Worm (Caenorhabditis elegans) whole organism, L3 larva: ENCODE data around the gene srh-231.

Source experiments
- R02D3.7 ChIP-seq: fragments of 150-350 bp; optimal IDR thresholded peaks from 2 replicates; lab custom pipeline; 2014; ENCODE audit warnings: missing biosample characterization, missing genetic modification characterization
- ZK546.5 ChIP-seq: sonication (generic microtip); optimal IDR thresholded peaks from 2 replicates; lab custom pipeline; 2017; ENCODE audit warnings: missing biosample characterization, missing genetic modification characterization
- aly-2 ChIP-seq: fragments of 150-350 bp; optimal IDR thresholded peaks from 2 replicates; lab custom pipeline; 2014; ENCODE audit warnings: missing biosample characterization, missing genetic modification characterization
- ama-1 ChIP-seq: fragments of 150-350 bp; optimal IDR thresholded peaks from 2 replicates; lab custom pipeline; 2018
- ceh-16 ChIP-seq: sonication (generic microtip); optimal IDR thresholded peaks from 2 replicates; lab custom pipeline; 2017; ENCODE audit warnings: missing biosample characterization, missing genetic modification characterization
- ceh-9 ChIP-seq: sonication (generic microtip); optimal IDR thresholded peaks from 2 replicates; lab custom pipeline; 2018; ENCODE audit warnings: missing biosample characterization, missing genetic modification characterization
- daf-12 ChIP-seq: fragments of 150-350 bp; optimal IDR thresholded peaks from 2 replicates; lab custom pipeline; 2014; ENCODE audit warnings: missing biosample characterization, missing genetic modification reagents, missing genetic modification characterization
- egl-27 ChIP-seq: sonication (generic microtip); optimal IDR thresholded peaks from 4 replicates; lab custom pipeline; 2017; ENCODE audit warnings: missing biosample characterization, missing genetic modification reagents, missing genetic modification characterization
- egl-5 ChIP-seq: fragments of 150-350 bp; optimal IDR thresholded peaks from 2 replicates; lab custom pipeline; 2017; ENCODE audit warnings: missing biosample characterization, missing genetic modification reagents, missing genetic modification characterization, inconsistent platforms
- elt-1 ChIP-seq: fragments of 150-350 bp; optimal IDR thresholded peaks from 2 replicates; lab custom pipeline; 2014; ENCODE audit warnings: missing biosample characterization, missing genetic modification characterization
- elt-2 ChIP-seq: sonication (generic microtip); optimal IDR thresholded peaks from 2 replicates; lab custom pipeline; 2016; ENCODE audit warnings: missing genetic modification reagents, mild to moderate bottlenecking, missing genetic modification characterization, missing compliant biosample characterization
- fkh-2 ChIP-seq: fragments of 150-350 bp; optimal IDR thresholded peaks from 2 replicates; lab custom pipeline; 2014; ENCODE audit warnings: missing biosample characterization, missing genetic modification reagents, missing genetic modification characterization
- hmg-11 ChIP-seq: sonication (generic microtip); optimal IDR thresholded peaks from 2 replicates; lab custom pipeline; 2016; ENCODE audit warnings: missing genetic modification characterization, missing compliant biosample characterization
- jun-1 ChIP-seq: fragments of 150-350 bp; optimal IDR thresholded peaks from 2 replicates; lab custom pipeline; 2014; ENCODE audit warnings: missing biosample characterization, missing genetic modification reagents, missing genetic modification characterization
- lin-39 ChIP-seq: fragments of 150-350 bp; optimal IDR thresholded peaks from 2 replicates; lab custom pipeline; 2018; ENCODE audit warnings: missing biosample characterization, missing genetic modification reagents, missing genetic modification characterization
- lsy-12 ChIP-seq: sonication (generic microtip); optimal IDR thresholded peaks from 2 replicates; lab custom pipeline; 2016; ENCODE audit warnings: mild to moderate bottlenecking, missing genetic modification characterization, missing compliant biosample characterization
- nfya-1 ChIP-seq: sonication (generic microtip); optimal IDR thresholded peaks from 2 replicates; lab custom pipeline; 2017; ENCODE audit warnings: missing genetic modification characterization, mild to moderate bottlenecking, missing compliant biosample characterization, antibody characterized with exemption, moderate library complexity; ENCODE audit not compliant: insufficient read depth
- nhr-11 ChIP-seq: fragments of 150-350 bp; optimal IDR thresholded peaks from 2 replicates; lab custom pipeline; 2014; ENCODE audit warnings: missing biosample characterization, missing genetic modification characterization
- nhr-12 ChIP-seq: fragments of 150-350 bp; optimal IDR thresholded peaks from 2 replicates; lab custom pipeline; 2014; ENCODE audit warnings: missing biosample characterization, missing genetic modification characterization
- nhr-23 ChIP-seq: fragments of 150-350 bp; optimal IDR thresholded peaks from 2 replicates; lab custom pipeline; 2014; ENCODE audit warnings: missing biosample characterization, missing genetic modification reagents, missing genetic modification characterization
- nhr-237 ChIP-seq: fragments of 150-350 bp; optimal IDR thresholded peaks from 2 replicates; lab custom pipeline; 2014; ENCODE audit warnings: missing biosample characterization, missing genetic modification characterization
- nhr-43 ChIP-seq: sonication (generic microtip); optimal IDR thresholded peaks from 2 replicates; lab custom pipeline; 2016; ENCODE audit warnings: mild to moderate bottlenecking, missing genetic modification characterization, missing compliant biosample characterization; ENCODE audit not compliant: poor library complexity, severe bottlenecking
- nhr-67 ChIP-seq: fragments of 150-350 bp; optimal IDR thresholded peaks from 2 replicates; lab custom pipeline; 2014; ENCODE audit warnings: missing biosample characterization, missing genetic modification characterization
- nhr-76 ChIP-seq: fragments of 150-350 bp; sonication (generic microtip); optimal IDR thresholded peaks from 5 replicates; lab custom pipeline; 2014; ENCODE audit warnings: missing biosample characterization, missing genetic modification characterization
- nhr-77 ChIP-seq: fragments of 150-350 bp; optimal IDR thresholded peaks from 2 replicates; lab custom pipeline; 2014; ENCODE audit warnings: missing biosample characterization, missing genetic modification characterization
- pha-4 ChIP-seq: fragments of 150-350 bp; optimal IDR thresholded peaks from 2 replicates; lab custom pipeline; 2014; ENCODE audit warnings: missing biosample characterization, missing genetic modification reagents, missing genetic modification characterization
- pqm-1 ChIP-seq: fragments of 150-350 bp; optimal IDR thresholded peaks from 2 replicates; lab custom pipeline; 2017; ENCODE audit warnings: missing biosample characterization, missing genetic modification characterization, inconsistent platforms
- skn-1 ChIP-seq: fragments of 150-350 bp; optimal IDR thresholded peaks from 2 replicates; lab custom pipeline; 2014; ENCODE audit warnings: missing biosample characterization, missing genetic modification characterization
- snpc-4 ChIP-seq: fragments of 150-350 bp; optimal IDR thresholded peaks from 2 replicates; lab custom pipeline; 2014; ENCODE audit warnings: missing biosample characterization, missing genetic modification characterization
- tbx-2 ChIP-seq: sonication (generic microtip); optimal IDR thresholded peaks from 2 replicates; lab custom pipeline; 2016; ENCODE audit warnings: mild to moderate bottlenecking, missing genetic modification characterization, missing compliant biosample characterization
- unc-39 ChIP-seq: sonication (generic microtip); optimal IDR thresholded peaks from 4 replicates; lab custom pipeline; 2017; ENCODE audit warnings: missing biosample characterization, missing genetic modification characterization
- unc-62 ChIP-seq: fragments of 150-350 bp; sonication (generic microtip); optimal IDR thresholded peaks from 4 replicates; lab custom pipeline; 2014; ENCODE audit warnings: missing biosample characterization, missing genetic modification reagents, missing genetic modification characterization
- zag-1 ChIP-seq: fragments of 150-350 bp; optimal IDR thresholded peaks from 2 replicates; lab custom pipeline; 2014; ENCODE audit warnings: missing biosample characterization, missing genetic modification characterization
- ztf-11 ChIP-seq: fragments of 150-350 bp; optimal IDR thresholded peaks from 2 replicates; lab custom pipeline; 2014; ENCODE audit warnings: missing biosample characterization, missing genetic modification characterization

The srh-231 gene

ce11 chrV:7391933-7392332 lies 39.9 kb upstream of the srh-231 start, which contains the start of gene fbxa-105:
Gene fbxa-105, minus strand, starts transcription at chrV:7392029.
- TF ChIP-seq egl-27 (tag; lab: Kevin White, UChicago), result no peak
- peak; percentile 48 for TF ChIP-seq pha-4 (tag; lab: Kevin White, UChicago)
- peak; percentile 60 for TF ChIP-seq elt-2 (tag; lab: Kevin White, UChicago)
- TF ChIP-seq pqm-1 (tag; lab: Kevin White, UChicago), result peak; percentile 9

- TF ChIP-seq ZK546.5 (tag; lab: Kevin White, UChicago) (no peak), nfya-1 (tag; lab: Kevin White, UChicago) (no peak), ama-1 (no peak), skn-1 (tag; lab: Kevin White, UChicago) (no peak), unc-62 (GFP tag; lab: Kevin White, UChicago) (no peak), daf-12 (tag; lab: Kevin White, UChicago) (no peak), ceh-9 (tag; lab: Kevin White, UChicago) (no peak), fkh-2 (tag; lab: Kevin White, UChicago) (no peak), tbx-2 (tag; lab: Kevin White, UChicago) (no peak), nhr-11 (tag; lab: Kevin White, UChicago) (no peak), nhr-67 (no peak), jun-1 (tag; lab: Kevin White, UChicago) (no peak), ztf-11 (tag; lab: Kevin White, UChicago) (no peak), zag-1 (tag; lab: Kevin White, UChicago) (no peak), nhr-77 (tag; lab: Kevin White, UChicago) (no peak), nhr-23 (no peak)
Observed at ce11 chrV:7389771-7390170, 37.7 kb upstream of the srh-231 start, which contains the start of gene C02H6.1. Gene C02H6.1, minus strand, starts transcription at chrV:7389871.

ce11 chrV:7387755-7388154 lies 35.7 kb upstream of the srh-231 start, which contains the start of gene C02H6.3:
Gene C02H6.3, minus strand, starts transcription at chrV:7387855.
- TF ChIP-seq nfya-1 (tag; lab: Kevin White, UChicago), result no peak
- TF ChIP-seq pqm-1 (tag; lab: Kevin White, UChicago), result no peak
- TF ChIP-seq, all 47 proteins: peak for 0

ce11 chrV:7386052-7386573 lies 34.1 kb upstream of the srh-231 start, which contains the start of gene srp-6:
Gene srp-6, minus strand, starts transcription at chrV:7386102.
- TF ChIP-seq pha-4 (tag; lab: Kevin White, UChicago), result peak; percentile 1
- TF ChIP-seq egl-5, result no peak

ce11 chrV:7381008-7381407 lies 29.0 kb upstream of the srh-231 start, which contains the start of gene C03G6.17:
Gene C03G6.17, minus strand, starts transcription at chrV:7381108.
- TF ChIP-seq unc-39 (tag; lab: Kevin White, UChicago) (no peak), lsy-12 (tag; lab: Kevin White, UChicago) (no peak), lin-39 (tag; lab: Kevin White, UChicago) (no peak), R02D3.7 (tag; lab: Kevin White, UChicago) (no peak), nhr-77 (tag; lab: Kevin White, UChicago) (no peak), daf-12 (tag; lab: Kevin White, UChicago) (no peak), tbx-2 (tag; lab: Kevin White, UChicago) (no peak), snpc-4 (tag; lab: Kevin White, UChicago) (no peak), elt-1 (no peak), egl-27 (tag; lab: Kevin White, UChicago) (no peak), nhr-43 (tag; lab: Kevin White, UChicago) (no peak), nhr-76 (tag; lab: Kevin White, UChicago) (no peak), nhr-23 (no peak), nfya-1 (tag; lab: Kevin White, UChicago) (no peak), skn-1 (tag; lab: Kevin White, UChicago) (no peak), hmg-11 (tag; lab: Kevin White, UChicago) (no peak)

ce11 chrV:7379384-7379783 lies 27.3 kb upstream of the srh-231 start, which contains the start of gene srsx-24:
Gene srsx-24, minus strand, starts transcription at chrV:7379484.
- TF ChIP-seq nhr-12 (tag; lab: Kevin White, UChicago) (no peak), egl-5 (no peak), ceh-16 (tag; lab: Kevin White, UChicago) (no peak), egl-27 (tag; lab: Kevin White, UChicago) (no peak), skn-1 (tag; lab: Kevin White, UChicago) (no peak), aly-2 (tag; lab: Kevin White, UChicago) (no peak), nhr-237 (tag; lab: Kevin White, UChicago) (no peak)
- TF ChIP-seq, all 47 proteins: peak for 0
